Fruit fly (Drosophila melanogaster) whole organism, embryonic: ENCODE results near the gene CG4218.

Experiments
- Adf1 ChIP-seq: fragments of 200-800 bp; sonication (Bioruptor generic); IDR thresholded peaks from 2 replicates; pipeline ENCODE4 v1.3.6; 2022; ENCODE audit warnings: missing biosample characterization, missing genetic modification characterization
- B-H2 ChIP-seq: fragments of 200-800 bp; sonication (Bioruptor generic); optimal IDR thresholded peaks from 2 replicates; lab custom pipeline; 2018; ENCODE audit warnings: missing biosample characterization, mild to moderate bottlenecking, missing genetic modification characterization
- CG10462 ChIP-seq: fragments of 200-800 bp; sonication (Bioruptor generic); optimal IDR thresholded peaks from 2 replicates; lab custom pipeline; 2016; ENCODE audit warnings: missing biosample characterization, missing genetic modification characterization
- CG13894 ChIP-seq: fragments of 200-800 bp; sonication (Bioruptor generic); optimal IDR thresholded peaks from 3 replicates; lab custom pipeline; 2018; ENCODE audit warnings: missing biosample characterization, mild to moderate bottlenecking, missing genetic modification characterization, moderate library complexity
- CG14050 ChIP-seq: fragments of 200-800 bp; sonication (Bioruptor generic); IDR thresholded peaks from 3 replicates; pipeline ENCODE4 v1.3.6; 2022; ENCODE audit warnings: missing biosample characterization, missing genetic modification characterization
- CG15011 ChIP-seq: fragments of 200-800 bp; sonication (Bioruptor generic); optimal IDR thresholded peaks from 3 replicates; lab custom pipeline; 2018; ENCODE audit warnings: missing biosample characterization, mild to moderate bottlenecking, missing genetic modification characterization
- CG15601 ChIP-seq: fragments of 200-800 bp; sonication (Bioruptor generic); optimal IDR thresholded peaks from 3 replicates; lab custom pipeline; 2019; ENCODE audit warnings: missing biosample characterization, mild to moderate bottlenecking, missing genetic modification characterization, moderate library complexity
- CG17568 ChIP-seq: fragments of 200-800 bp; sonication (Bioruptor generic); optimal IDR thresholded peaks from 2 replicates; lab custom pipeline; 2018; ENCODE audit warnings: missing biosample characterization, mild to moderate bottlenecking, missing genetic modification characterization, moderate library complexity
- CG17912 ChIP-seq: fragments of 200-800 bp; sonication (Bioruptor generic); optimal IDR thresholded peaks from 2 replicates; lab custom pipeline; 2018; ENCODE audit warnings: missing biosample characterization, mild to moderate bottlenecking, missing genetic modification characterization
- CG1792 ChIP-seq: fragments of 200-800 bp; sonication (Bioruptor generic); optimal IDR thresholded peaks from 2 replicates; lab custom pipeline; 2016; ENCODE audit warnings: missing biosample characterization, missing genetic modification characterization
- CG2712 ChIP-seq: fragments of 200-800 bp; optimal IDR thresholded peaks from 3 replicates; lab custom pipeline; 2019; ENCODE audit warnings: missing biosample characterization, mild to moderate bottlenecking, missing genetic modification characterization, moderate library complexity
- CG33557 ChIP-seq: fragments of 200-800 bp; sonication (Bioruptor generic); optimal IDR thresholded peaks from 2 replicates; lab custom pipeline; 2019; ENCODE audit warnings: missing biosample characterization, mild to moderate bottlenecking, missing genetic modification characterization, moderate library complexity
- CG3726 ChIP-seq: fragments of 200-800 bp; sonication (Bioruptor generic); IDR thresholded peaks from 3 replicates; pipeline ENCODE4, ENCODE4 v1.3.6; 2022; ENCODE audit warnings: missing biosample characterization, missing genetic modification characterization
- CG5180 ChIP-seq: fragments of 200-800 bp; sonication (Bioruptor generic); optimal IDR thresholded peaks from 3 replicates; lab custom pipeline; 2017; ENCODE audit warnings: missing biosample characterization, missing genetic modification characterization, mild to moderate bottlenecking, moderate library complexity, missing genetic modification reagents
- CG6854 ChIP-seq: fragments of 200-800 bp; sonication (Bioruptor generic); optimal IDR thresholded peaks from 3 replicates; lab custom pipeline; 2017; ENCODE audit warnings: missing biosample characterization, mild to moderate bottlenecking, missing genetic modification characterization
- CG7556 ChIP-seq: fragments of 200-800 bp; sonication (Bioruptor generic); optimal IDR thresholded peaks from 2 replicates; lab custom pipeline; 2017; ENCODE audit warnings: missing biosample characterization, mild to moderate bottlenecking, missing genetic modification characterization
- CG7987 ChIP-seq: fragments of 200-800 bp; sonication (Bioruptor generic); optimal IDR thresholded peaks from 2 replicates; lab custom pipeline; 2018; ENCODE audit warnings: missing biosample characterization, mild to moderate bottlenecking, missing genetic modification characterization, moderate library complexity
- CG8388 ChIP-seq: fragments of 200-800 bp; sonication (Bioruptor generic); optimal IDR thresholded peaks from 2 replicates; lab custom pipeline; 2019; ENCODE audit warnings: missing biosample characterization, mild to moderate bottlenecking, missing genetic modification characterization, moderate library complexity
- CoRest ChIP-seq: fragments of 200-800 bp; sonication (Bioruptor generic); optimal IDR thresholded peaks from 3 replicates; lab custom pipeline; 2018; ENCODE audit warnings: missing biosample characterization, mild to moderate bottlenecking, missing genetic modification characterization, moderate library complexity
- Dip2 ChIP-seq: fragments of 200-800 bp; sonication (Bioruptor generic); IDR thresholded peaks from 2 replicates; pipeline ENCODE4 v1.3.6; 2022; ENCODE audit warnings: missing biosample characterization, missing genetic modification characterization
- Dll ChIP-seq: fragments of 200-800 bp; sonication (Bioruptor generic); IDR thresholded peaks from 4 replicates; pipeline ENCODE4 v1.3.6; 2022; ENCODE audit warnings: missing biosample characterization, missing genetic modification characterization; ENCODE audit not compliant: partially characterized antibody
- E2f2 ChIP-seq: fragments of 200-800 bp; sonication (Bioruptor generic); IDR thresholded peaks from 2 replicates; pipeline ENCODE4 v1.3.6; 2022; ENCODE audit warnings: missing biosample characterization, missing genetic modification characterization
- Lhr ChIP-seq: fragments of 200-800 bp; sonication (Bioruptor generic); optimal IDR thresholded peaks from 3 replicates; lab custom pipeline; 2017; ENCODE audit warnings: mild to moderate bottlenecking, missing biosample characterization, missing genetic modification reagents, missing genetic modification characterization
- Lpt ChIP-seq: fragments of >200 bp; optimal IDR thresholded peaks from 2 replicates; lab custom pipeline; 2018; ENCODE audit warnings: missing biosample characterization, missing genetic modification characterization
- Ssrp ChIP-seq: fragments of 200-800 bp; sonication (Bioruptor generic); optimal IDR thresholded peaks from 2 replicates; lab custom pipeline; 2018; ENCODE audit warnings: missing biosample characterization, mild to moderate bottlenecking, missing genetic modification characterization, moderate library complexity
- TFAM ChIP-seq: fragments of 200-800 bp; sonication (Bioruptor generic); optimal IDR thresholded peaks from 2 replicates; lab custom pipeline; 2017; ENCODE audit warnings: missing biosample characterization, missing genetic modification characterization, inconsistent platforms
- Vsx1 ChIP-seq: fragments of 200-800 bp; sonication (Bioruptor generic); optimal IDR thresholded peaks from 2 replicates; lab custom pipeline; 2017; ENCODE audit warnings: missing biosample characterization, mild to moderate bottlenecking, missing genetic modification characterization, missing genetic modification reagents
- ab ChIP-seq: fragments of 200-800 bp; sonication (Bioruptor generic); optimal IDR thresholded peaks from 2 replicates; lab custom pipeline; 2016; ENCODE audit warnings: missing biosample characterization, missing genetic modification characterization
- cwo ChIP-seq: fragments of 200-800 bp; sonication (Bioruptor generic); optimal IDR thresholded peaks from 3 replicates; lab custom pipeline; 2017; ENCODE audit warnings: missing biosample characterization, missing genetic modification characterization, mild to moderate bottlenecking, moderate library complexity, missing genetic modification reagents
- esg ChIP-seq: fragments of 200-800 bp; sonication (Bioruptor generic); conservative IDR thresholded peaks from 2 replicates; pipeline ENCODE4 v1.3.6; 2022; ENCODE audit warnings: missing biosample characterization, missing genetic modification characterization
- fd96Cb ChIP-seq: fragments of 200-800 bp; sonication (Bioruptor generic); optimal IDR thresholded peaks from 2 replicates; lab custom pipeline; 2018; ENCODE audit warnings: missing biosample characterization, mild to moderate bottlenecking, missing genetic modification characterization, moderate library complexity
- fu2 ChIP-seq: fragments of 200-800 bp; sonication (Bioruptor generic); optimal IDR thresholded peaks from 2 replicates; lab custom pipeline; 2016; ENCODE audit warnings: missing biosample characterization, missing genetic modification characterization
- ham ChIP-seq: fragments of 200-800 bp; sonication (Bioruptor generic); IDR thresholded peaks from 2 replicates; pipeline ENCODE4 v1.3.6; 2022; ENCODE audit warnings: missing biosample characterization, missing genetic modification characterization
- hkb ChIP-seq, 2 experiments: fragments of 200-800 bp in 1 of 2; fragments of >200 bp in 1 of 2; sonication (Bioruptor generic) in 1 of 2; IDR thresholded peaks in 1 of 2; optimal IDR thresholded peaks in 1 of 2; 2 replicates each; pipeline versions ENCODE4 v1.3.6 to Lab custom; 2017 to 2022; ENCODE audit warnings: missing biosample characterization in 1 of 2, missing genetic modification characterization in 1 of 2
- kay ChIP-seq: fragments of 200-800 bp; sonication (Bioruptor generic); optimal IDR thresholded peaks from 2 replicates; lab custom pipeline; 2016; ENCODE audit warnings: missing biosample characterization, missing genetic modification characterization
- klu ChIP-seq: fragments of 200-800 bp; sonication (Bioruptor generic); IDR thresholded peaks from 2 replicates; pipeline ENCODE4 v1.3.6; 2022; ENCODE audit warnings: missing biosample characterization, missing genetic modification characterization
- kni ChIP-seq: fragments of 200-800 bp; sonication (Bioruptor generic); optimal IDR thresholded peaks from 3 replicates; lab custom pipeline; 2017; ENCODE audit warnings: mild to moderate bottlenecking, missing biosample characterization, missing genetic modification reagents, missing genetic modification characterization
- maf-S ChIP-seq: fragments of 200-800 bp; sonication (Bioruptor generic); optimal IDR thresholded peaks from 2 replicates; lab custom pipeline; 2016; ENCODE audit warnings: missing biosample characterization, missing genetic modification characterization
- nmo ChIP-seq: fragments of 200-800 bp; sonication (Bioruptor generic); optimal IDR thresholded peaks from 2 replicates; lab custom pipeline; 2018; ENCODE audit warnings: missing biosample characterization, mild to moderate bottlenecking, missing genetic modification characterization, moderate library complexity
- oc ChIP-seq: fragments of 200-800 bp; sonication (Bioruptor generic); optimal IDR thresholded peaks from 2 replicates; lab custom pipeline; 2018; ENCODE audit warnings: missing biosample characterization, mild to moderate bottlenecking, missing genetic modification characterization, moderate library complexity
- pb ChIP-seq: fragments of 200-800 bp; sonication (Bioruptor generic); optimal IDR thresholded peaks from 3 replicates; lab custom pipeline; 2016; ENCODE audit warnings: missing biosample characterization, missing genetic modification characterization
- pzg ChIP-seq: fragments of 200-800 bp; sonication (Bioruptor generic); optimal IDR thresholded peaks from 3 replicates; lab custom pipeline; 2018; ENCODE audit warnings: missing biosample characterization, mild to moderate bottlenecking, missing genetic modification characterization, moderate library complexity
- schlank ChIP-seq: fragments of 200-800 bp; sonication (Bioruptor generic); optimal IDR thresholded peaks from 2 replicates; lab custom pipeline; 2018; ENCODE audit warnings: missing biosample characterization, mild to moderate bottlenecking, missing genetic modification characterization
- seq ChIP-seq: fragments of 200-800 bp; sonication (Bioruptor generic); IDR thresholded peaks from 2 replicates; pipeline ENCODE4 v1.3.6; 2022; ENCODE audit warnings: missing biosample characterization, missing genetic modification characterization
- sug ChIP-seq: fragments of 200-800 bp; optimal IDR thresholded peaks from 2 replicates; lab custom pipeline; 2019; ENCODE audit warnings: missing biosample characterization, mild to moderate bottlenecking, missing genetic modification characterization, moderate library complexity
- toy ChIP-seq: fragments of 200-800 bp; sonication (Bioruptor generic); IDR thresholded peaks from 2 replicates; pipeline ENCODE4 v1.3.6; 2022; ENCODE audit warnings: missing biosample characterization, missing genetic modification characterization
- vnd ChIP-seq: fragments of 200-800 bp; sonication (Bioruptor generic); IDR thresholded peaks from 3 replicates; pipeline ENCODE4 v1.3.6; 2022; ENCODE audit warnings: missing biosample characterization, missing genetic modification characterization; ENCODE audit not compliant: partially characterized antibody
- vvl ChIP-seq: fragments of 200-800 bp; sonication (Bioruptor generic); IDR thresholded peaks from 2 replicates; pipeline ENCODE4 v1.3.6; 2022; ENCODE audit warnings: missing biosample characterization, missing genetic modification characterization
- yki ChIP-seq: fragments of >200 bp; optimal IDR thresholded peaks from 3 replicates; lab custom pipeline; 2018

CG4218 gene

dm6 chr2L:14598357-14599057 is 49.6 kb upstream of the CG4218 start (continued):
- no peak for TF ChIP-seq oc (tag; lab: Kevin White, UChicago)
- TF ChIP-seq CG10462 (GFP tag; lab: Kevin White, UChicago) = no peak
- no peak for TF ChIP-seq CG17912 (GFP tag; lab: Kevin White, UChicago)
- no peak for TF ChIP-seq Lhr (GFP tag; lab: Kevin White, UChicago)
- no peak for TF ChIP-seq CG6854 (GFP tag; lab: Kevin White, UChicago)
- no peak for TF ChIP-seq pb (GFP tag; lab: Kevin White, UChicago)
- TF ChIP-seq nmo = peak; percentile 21
- no peak for TF ChIP-seq ham (GFP tag; lab: Robert Waterston, UW)
- TF ChIP-seq fd96Cb (tag; lab: Kevin White, UChicago) = no peak
- TF ChIP-seq schlank (tag; lab: Kevin White, UChicago) = no peak
- TF ChIP-seq yki (lab: Kevin White, UChicago) = no peak
- no peak for TF ChIP-seq CG2712 (tag; lab: Kevin White, UChicago)
- TF ChIP-seq E2f2 (GFP tag; lab: Robert Waterston, UW) = peak; percentile 12; the same call in 1 of the 2 replicates
- TF ChIP-seq pzg (GFP tag; lab: Kevin White, UChicago) = no peak
- TF ChIP-seq CG7987 = no peak
- TF ChIP-seq CoRest (tag; lab: Kevin White, UChicago) = no peak
- TF ChIP-seq kay (GFP tag; lab: Kevin White, UChicago) = no peak
- TF ChIP-seq sug (tag; lab: Kevin White, UChicago) = no peak
- TF ChIP-seq CG3726 (GFP tag; lab: Robert Waterston, UW) = no peak
- no peak for TF ChIP-seq CG33557
- TF ChIP-seq hkb (optimal IDR thresholded peaks at IDR 0.05; lab: Kevin White, UChicago) = no peak
- TF ChIP-seq hkb (GFP tag; IDR thresholded peaks at IDR 0.05; lab: Robert Waterston, UW) = 0 out of 2 replicates have a peak, but pooled peaks have one; percentile 36
- no peak for TF ChIP-seq ab (GFP tag; lab: Kevin White, UChicago)
- TF ChIP-seq Adf1 (GFP tag; lab: Robert Waterston, UW) = no peak
- no peak for TF ChIP-seq seq (GFP tag; lab: Robert Waterston, UW)
- TF ChIP-seq esg = no peak
- no peak for TF ChIP-seq B-H2 (GFP tag; lab: Kevin White, UChicago)
- no peak for TF ChIP-seq CG17568 (GFP tag; lab: Kevin White, UChicago)
- TF ChIP-seq CG13894 (tag; lab: Kevin White, UChicago) = peak; percentile 9
- no peak for TF ChIP-seq CG15011
- 0 out of 2 replicates have a peak, but pooled peaks have one; percentile 5 for TF ChIP-seq vvl (GFP tag; lab: Robert Waterston, UW)
- peak; percentile 53; the same call in 2 of the 3 replicates for TF ChIP-seq vnd
- TF ChIP-seq CG1792 (GFP tag; lab: Kevin White, UChicago) = no peak
- no peak for TF ChIP-seq Lpt (GFP tag; lab: Kevin White, UChicago)
- no peak for TF ChIP-seq toy (GFP tag; lab: Robert Waterston, UW)
- no peak for TF ChIP-seq Dip2 (GFP tag; lab: Robert Waterston, UW)
- no peak for TF ChIP-seq CG15601 (tag; lab: Kevin White, UChicago)
- no peak for TF ChIP-seq Vsx1 (GFP tag; lab: Kevin White, UChicago)
- no peak; the same call in 3 of the 4 replicates for TF ChIP-seq Dll (GFP tag; lab: Robert Waterston, UW)
- TF ChIP-seq cwo = no peak
- no peak for TF ChIP-seq CG8388 (GFP tag; lab: Kevin White, UChicago)
- TF ChIP-seq CG14050 (GFP tag; lab: Robert Waterston, UW) = no peak
- no peak for TF ChIP-seq fu2 (GFP tag; lab: Kevin White, UChicago)
- no peak for TF ChIP-seq maf-S (GFP tag; lab: Kevin White, UChicago)
- no peak for TF ChIP-seq Ssrp (tag; lab: Kevin White, UChicago)
- TF ChIP-seq TFAM (GFP tag; lab: Kevin White, UChicago) = no peak
- no peak for TF ChIP-seq CG5180 (GFP tag; lab: Kevin White, UChicago)
- TF ChIP-seq CG7556 (GFP tag; lab: Kevin White, UChicago) = no peak
- no peak for TF ChIP-seq kni
- TF ChIP-seq klu (GFP tag; lab: Robert Waterston, UW) = no peak
